Fruit fly (Drosophila melanogaster) whole organism, adult: ENCODE data around the gene CG15594.

Source experiments
- CG11617 ChIP-seq: fragments of 200-800 bp; sonication (Bioruptor generic); optimal IDR thresholded peaks from 2 replicates; lab custom pipeline; 2017; ENCODE audit warnings: mild to moderate bottlenecking, missing biosample characterization, missing genetic modification reagents, missing genetic modification characterization
- CG1620 ChIP-seq: fragments of 200-800 bp; sonication (Bioruptor generic); optimal IDR thresholded peaks from 2 replicates; lab custom pipeline; 2016; ENCODE audit warnings: missing biosample characterization, missing genetic modification characterization
- CG5204 ChIP-seq: fragments of 200-800 bp; sonication (Bioruptor generic); optimal IDR thresholded peaks from 2 replicates; lab custom pipeline; 2016; ENCODE audit warnings: missing biosample characterization, missing genetic modification characterization
- CG7045 ChIP-seq: fragments of 200-800 bp; sonication (Bioruptor generic); optimal IDR thresholded peaks from 2 replicates; lab custom pipeline; 2017; ENCODE audit warnings: missing biosample characterization, mild to moderate bottlenecking, missing genetic modification characterization
- CG7101 ChIP-seq: fragments of 200-800 bp; sonication (Bioruptor generic); optimal IDR thresholded peaks from 2 replicates; lab custom pipeline; 2018; ENCODE audit warnings: missing biosample characterization, mild to moderate bottlenecking, missing genetic modification characterization, moderate library complexity
- Clk ChIP-seq: fragments of 200-800 bp; sonication (Bioruptor generic); optimal IDR thresholded peaks from 2 replicates; lab custom pipeline; 2017; ENCODE audit warnings: missing biosample characterization, missing genetic modification characterization
- Crg-1 ChIP-seq: fragments of 200-800 bp; sonication (Bioruptor generic); optimal IDR thresholded peaks from 2 replicates; lab custom pipeline; 2016; ENCODE audit warnings: missing biosample characterization, missing genetic modification characterization
- Mnt ChIP-seq: fragments of 200-800 bp; sonication (Bioruptor generic); optimal IDR thresholded peaks from 2 replicates; lab custom pipeline; 2016; ENCODE audit warnings: missing biosample characterization, mild to moderate bottlenecking, missing genetic modification characterization
- bab1 ChIP-seq: fragments of 200-800 bp; sonication (Bioruptor generic); optimal IDR thresholded peaks from 3 replicates; lab custom pipeline; 2019; ENCODE audit warnings: missing biosample characterization, mild to moderate bottlenecking, missing genetic modification characterization, moderate library complexity
- cic ChIP-seq: fragments of 200-800 bp; sonication (Bioruptor generic); optimal IDR thresholded peaks from 2 replicates; lab custom pipeline; 2017; ENCODE audit warnings: missing biosample characterization, mild to moderate bottlenecking, missing genetic modification characterization, moderate library complexity
- cnc ChIP-seq, 2 experiments: fragments of >200 bp; optimal IDR thresholded peaks; 2 replicates each; lab custom pipeline; 2017
- kay ChIP-seq: fragments of 200-800 bp; sonication (Bioruptor generic); peaks from one replicate; lab custom pipeline; 2016; ENCODE audit warnings: missing biosample characterization, missing genetic modification characterization, borderline replicate concordance
- pad ChIP-seq: fragments of 200-800 bp; sonication (Bioruptor generic); optimal IDR thresholded peaks from 3 replicates; lab custom pipeline; 2017; ENCODE audit warnings: missing biosample characterization, missing genetic modification characterization, mild to moderate bottlenecking, moderate library complexity, missing genetic modification reagents
- tj ChIP-seq: fragments of 200-800 bp; sonication (Bioruptor generic); optimal IDR thresholded peaks from 3 replicates; lab custom pipeline; 2017; ENCODE audit warnings: missing biosample characterization, mild to moderate bottlenecking, missing genetic modification characterization, moderate library complexity
- toe ChIP-seq: fragments of 200-800 bp; sonication (Bioruptor generic); optimal IDR thresholded peaks from 2 replicates; lab custom pipeline; 2016; ENCODE audit warnings: missing biosample characterization, missing genetic modification characterization

The CG15594 gene

DNA sequence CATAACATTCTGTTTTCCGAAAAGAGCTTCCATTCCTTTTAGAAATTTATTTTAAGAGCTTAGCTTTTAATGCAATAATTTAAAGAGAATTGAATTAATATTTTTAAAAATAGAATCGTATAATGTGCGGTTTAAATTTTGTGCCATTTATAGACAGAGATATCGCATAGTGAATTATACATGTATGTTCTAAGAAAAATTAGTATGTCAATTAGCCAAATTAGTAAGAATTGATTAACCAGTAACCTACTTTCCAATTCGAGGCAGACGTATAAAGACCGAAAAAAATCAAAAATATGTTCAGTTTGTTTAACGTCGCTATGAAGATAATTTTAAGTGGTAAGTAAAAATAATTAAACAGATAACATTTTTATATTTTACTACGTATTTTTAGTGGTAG, 22.1 kb downstream of the CG15594 start, which contains the start of gene CG31560:
Gene CG31560, plus strand, starts transcription at position 301 of the 400 bp plus-strand sequence.
- TF ChIP-seq CG1620 (GFP tag; lab: Kevin White, UChicago) (no peak), pad (GFP tag; lab: Kevin White, UChicago) (no peak)

DNA sequence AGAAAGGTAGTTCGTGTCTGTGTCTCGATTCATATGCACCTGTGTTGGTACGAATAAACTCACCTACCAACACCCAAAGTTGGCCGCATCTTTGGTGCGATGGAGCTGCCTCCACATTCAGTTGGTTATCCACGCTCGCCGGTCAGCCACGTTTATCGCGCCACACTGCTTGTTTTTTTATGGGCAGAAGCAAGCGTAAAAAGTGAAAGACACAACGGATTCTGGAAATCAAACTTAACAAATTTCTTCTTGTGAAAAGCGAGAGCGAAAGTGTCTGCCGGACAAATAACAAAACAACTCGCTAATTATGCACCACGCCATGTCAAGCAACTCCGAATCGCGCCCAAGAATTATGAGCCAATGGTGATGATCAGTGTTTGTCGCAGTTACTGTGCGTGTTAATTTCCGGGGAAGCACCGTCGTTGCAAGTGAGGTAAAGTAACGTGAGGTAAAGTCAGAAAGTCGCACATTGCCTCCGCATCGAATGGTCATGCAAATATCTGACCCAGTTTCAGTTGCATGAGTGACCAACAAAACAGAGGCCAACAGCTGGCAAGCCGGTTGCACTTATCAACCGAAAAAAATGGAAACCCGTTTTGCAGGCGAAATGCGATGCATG, 24.2 kb downstream of the CG15594 start, which contains the start of gene Osi17:
Gene Osi17, plus strand, starts transcription at position 132 of the 619 bp plus-strand sequence.
- TF ChIP-seq Clk (GFP tag; lab: Kevin White, UChicago) (no peak), Mnt (no peak)

DNA sequence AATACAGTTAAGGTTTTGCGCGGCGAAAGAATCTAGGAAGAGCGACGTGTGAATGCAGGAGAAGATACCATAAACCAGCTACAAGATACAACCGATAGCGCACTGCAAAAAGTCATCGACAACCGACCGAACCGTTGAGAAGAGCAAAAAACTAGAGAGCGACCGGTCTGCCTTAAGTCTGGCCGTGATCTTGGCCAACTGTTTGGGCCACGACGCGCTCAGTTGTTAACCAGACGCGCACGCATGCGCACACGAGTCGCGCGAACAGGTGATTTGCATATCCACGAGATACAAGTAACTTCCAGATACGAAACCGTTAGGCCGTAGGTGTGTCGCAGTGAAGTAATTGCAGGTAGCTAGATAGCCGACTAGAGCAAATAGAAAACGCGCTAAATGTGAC, 27.5 kb downstream of the CG15594 start:
- TF ChIP-seq cic (GFP tag; lab: Kevin White, UChicago): no peak
- no peak for TF ChIP-seq bab1 (GFP tag; lab: Kevin White, UChicago)
- TF ChIP-seq cnc (optimal IDR thresholded peaks at IDR 0.05; lab: Kevin White, UChicago): no peak

DNA sequence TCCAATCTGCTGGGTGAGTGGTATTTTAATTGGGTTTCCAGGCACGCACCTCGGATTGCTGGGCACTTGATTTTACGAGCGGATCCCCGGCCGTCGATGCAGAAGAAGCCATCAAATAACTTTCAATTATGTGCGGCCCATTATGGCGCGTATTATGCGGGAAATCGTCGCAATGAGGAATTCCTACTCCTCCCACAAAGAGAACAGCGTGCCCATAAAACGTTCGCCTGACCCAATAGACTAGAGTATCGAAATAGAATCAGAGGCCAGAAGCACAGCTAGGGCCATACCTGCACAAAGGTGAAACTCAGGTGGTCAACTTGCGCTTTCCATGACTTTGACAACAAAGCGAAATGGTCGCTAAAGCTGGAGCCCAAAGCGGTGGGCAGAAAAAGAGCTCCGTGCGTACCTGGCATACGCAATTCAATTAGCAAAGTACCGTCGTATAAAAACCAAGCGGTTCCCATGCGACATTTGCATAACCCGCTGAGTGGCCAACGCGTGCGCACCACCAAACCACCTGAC, 42.3 kb downstream of the CG15594 start, which contains the start of gene Osi18:
Gene Osi18, plus strand, starts transcription at position 475 of the 525 bp plus-strand sequence.
- TF ChIP-seq Mnt (no peak), CG7045 (no peak), Clk (GFP tag; lab: Kevin White, UChicago) (no peak), kay (GFP tag; lab: Kevin White, UChicago) (no peak), CG5204 (no peak), cic (GFP tag; lab: Kevin White, UChicago) (no peak), cnc (optimal IDR thresholded peaks at IDR 0.05; lab: Kevin White, UChicago) (no peak), tj (GFP tag; lab: Kevin White, UChicago) (no peak), toe (GFP tag; lab: Kevin White, UChicago) (no peak)

DNA sequence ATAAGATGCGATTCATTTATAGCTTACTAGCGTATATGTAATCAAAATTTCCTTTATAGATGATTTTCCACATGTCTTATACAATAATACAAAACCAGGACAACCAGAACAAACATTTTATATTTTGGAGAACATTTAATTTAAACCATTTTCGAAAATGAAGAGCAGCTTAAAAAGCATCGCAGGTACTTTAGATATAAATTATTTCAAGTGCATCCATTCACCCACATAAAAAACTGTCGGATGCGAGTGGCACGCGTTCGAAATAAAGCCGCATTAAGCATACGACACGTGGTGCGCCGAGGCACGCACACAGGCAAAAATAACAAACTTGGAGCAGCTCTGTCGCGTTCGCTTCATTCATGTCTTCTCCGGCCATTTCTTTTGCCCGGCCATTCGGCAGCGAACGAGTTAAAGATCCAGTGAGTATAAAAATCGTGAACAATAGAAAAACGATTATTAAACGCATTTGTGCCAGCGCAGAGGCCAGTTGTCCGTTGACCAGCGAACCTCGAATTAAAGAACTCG, 47.4 kb downstream of the CG15594 start, which contains the start of gene Osi19:
Gene Osi19, plus strand, starts transcription at position 457 of the 528 bp plus-strand sequence.
- no peak for TF ChIP-seq tj (GFP tag; lab: Kevin White, UChicago)
- TF ChIP-seq bab1 (GFP tag; lab: Kevin White, UChicago): no peak
- TF ChIP-seq CG1620 (GFP tag; lab: Kevin White, UChicago): no peak
- TF ChIP-seq toe (GFP tag; lab: Kevin White, UChicago): no peak
- no peak for TF ChIP-seq CG11617 (GFP tag; lab: Kevin White, UChicago)
- TF ChIP-seq CG7101 (tag; lab: Kevin White, UChicago): no peak
- no peak for TF ChIP-seq kay (GFP tag; lab: Kevin White, UChicago)
- no peak for TF ChIP-seq cic (GFP tag; lab: Kevin White, UChicago)
- no peak for TF ChIP-seq Crg-1

DNA sequence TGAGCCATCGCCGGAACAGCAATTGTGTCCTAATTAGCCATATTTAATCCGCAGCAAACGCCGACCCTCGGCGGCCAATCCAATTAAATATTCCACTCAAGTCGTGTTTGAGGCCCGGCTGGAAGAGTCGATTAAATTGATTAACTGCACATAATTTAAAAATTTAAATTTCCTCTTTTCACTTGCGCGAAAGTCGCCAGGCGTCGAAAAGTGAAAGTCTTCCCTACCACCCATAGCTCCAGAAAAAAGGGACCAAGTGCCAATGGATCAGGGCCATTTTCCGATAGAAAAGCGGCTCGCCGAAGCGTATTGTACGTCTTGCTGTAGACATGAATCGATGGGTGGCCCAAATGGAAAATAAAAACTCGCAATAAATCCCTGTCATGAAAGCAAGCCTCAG, 49.9 kb downstream of the CG15594 start:
- no peak for TF ChIP-seq toe (GFP tag; lab: Kevin White, UChicago)
